Fruit fly (Drosophila melanogaster) whole organism, embryonic: Measurements from ENCODE around the gene Atg14.

ENCODE experiments used
- BEAF-32 ChIP-seq: fragments of 200-800 bp; sonication (Bioruptor generic); optimal IDR thresholded peaks from 3 replicates; lab custom pipeline; 2017; ENCODE audit warnings: missing biosample characterization, missing genetic modification characterization, mild to moderate bottlenecking, moderate library complexity, missing genetic modification reagents
- CG10209 ChIP-seq: fragments of 200-800 bp; sonication (Bioruptor generic); optimal IDR thresholded peaks from 3 replicates; lab custom pipeline; 2017; ENCODE audit warnings: missing biosample characterization, mild to moderate bottlenecking, missing genetic modification characterization, missing genetic modification reagents
- CG10267 ChIP-seq: fragments of 200-800 bp; sonication (Bioruptor generic); optimal IDR thresholded peaks from 2 replicates; lab custom pipeline; 2018; ENCODE audit warnings: missing biosample characterization, mild to moderate bottlenecking, missing genetic modification characterization, moderate library complexity
- CG12104 ChIP-seq: fragments of 200-800 bp; sonication (Bioruptor generic); optimal IDR thresholded peaks from 3 replicates; lab custom pipeline; 2016; ENCODE audit warnings: missing biosample characterization, missing genetic modification characterization
- CG13894 ChIP-seq: fragments of 200-800 bp; sonication (Bioruptor generic); optimal IDR thresholded peaks from 3 replicates; lab custom pipeline; 2018; ENCODE audit warnings: missing biosample characterization, mild to moderate bottlenecking, missing genetic modification characterization, moderate library complexity
- CG14860 ChIP-seq: fragments of 200-800 bp; sonication (Bioruptor generic); IDR thresholded peaks from 3 replicates; pipeline ENCODE4 v1.3.6; 2022; ENCODE audit warnings: missing biosample characterization, missing genetic modification characterization; ENCODE audit not compliant: partially characterized antibody
- CG16813 ChIP-seq: fragments of 200-800 bp; sonication (Bioruptor generic); IDR thresholded peaks from 3 replicates; pipeline ENCODE4 v1.3.6; 2022; ENCODE audit warnings: missing biosample characterization, missing genetic modification characterization; ENCODE audit not compliant: partially characterized antibody
- CG16815 ChIP-seq: fragments of 200-800 bp; sonication (Bioruptor generic); optimal IDR thresholded peaks from 3 replicates; lab custom pipeline; 2017; ENCODE audit warnings: missing biosample characterization, mild to moderate bottlenecking, missing genetic modification characterization
- CG17829 ChIP-seq: fragments of 200-800 bp; optimal IDR thresholded peaks from 2 replicates; lab custom pipeline; 2019; ENCODE audit warnings: missing biosample characterization, mild to moderate bottlenecking, missing genetic modification characterization, moderate library complexity
- CG18262 ChIP-seq: fragments of 200-800 bp; optimal IDR thresholded peaks from 3 replicates; lab custom pipeline; 2019; ENCODE audit warnings: missing biosample characterization, mild to moderate bottlenecking, missing genetic modification characterization, moderate library complexity
- CG1832 ChIP-seq: fragments of 200-800 bp; sonication (Bioruptor generic); optimal IDR thresholded peaks from 2 replicates; lab custom pipeline; 2017; ENCODE audit warnings: missing biosample characterization, mild to moderate bottlenecking, missing genetic modification characterization, inconsistent platforms
- CG33213 ChIP-seq: fragments of 200-800 bp; sonication (Bioruptor generic); optimal IDR thresholded peaks from 3 replicates; lab custom pipeline; 2016; ENCODE audit warnings: missing biosample characterization, missing genetic modification characterization
- CG34224 ChIP-seq: fragments of 200-800 bp; sonication (Bioruptor generic); IDR thresholded peaks from 3 replicates; pipeline ENCODE4 v1.3.6; 2022; ENCODE audit warnings: missing biosample characterization, missing genetic modification characterization; ENCODE audit not compliant: partially characterized antibody
- CG34376 ChIP-seq: fragments of 200-800 bp; sonication (Bioruptor generic); optimal IDR thresholded peaks from 2 replicates; lab custom pipeline; 2018; ENCODE audit warnings: missing biosample characterization, mild to moderate bottlenecking, missing genetic modification characterization
- CG4328 ChIP-seq: fragments of 200-800 bp; sonication (Bioruptor generic); optimal IDR thresholded peaks from 3 replicates; lab custom pipeline; 2017; ENCODE audit warnings: missing biosample characterization, missing genetic modification reagents, missing genetic modification characterization
- CG43689 ChIP-seq: fragments of 200-800 bp; sonication (Bioruptor generic); IDR thresholded peaks from 2 replicates; pipeline ENCODE4 v1.3.6; 2022; ENCODE audit warnings: missing biosample characterization, missing genetic modification characterization
- CG7556 ChIP-seq: fragments of 200-800 bp; sonication (Bioruptor generic); optimal IDR thresholded peaks from 2 replicates; lab custom pipeline; 2017; ENCODE audit warnings: missing biosample characterization, mild to moderate bottlenecking, missing genetic modification characterization
- CG7963 ChIP-seq: fragments of 200-800 bp; sonication (Bioruptor generic); IDR thresholded peaks from 3 replicates; pipeline ENCODE4 v1.3.6; 2022; ENCODE audit warnings: missing biosample characterization, missing genetic modification characterization; ENCODE audit not compliant: partially characterized antibody
- CG7987 ChIP-seq: fragments of 200-800 bp; sonication (Bioruptor generic); optimal IDR thresholded peaks from 2 replicates; lab custom pipeline; 2018; ENCODE audit warnings: missing biosample characterization, mild to moderate bottlenecking, missing genetic modification characterization, moderate library complexity
- CG9797 ChIP-seq: fragments of 200-800 bp; sonication (Bioruptor generic); optimal IDR thresholded peaks from 3 replicates; lab custom pipeline; 2018; ENCODE audit warnings: missing biosample characterization, mild to moderate bottlenecking, missing genetic modification characterization
- Dek ChIP-seq: fragments of 200-800 bp; sonication (Bioruptor generic); optimal IDR thresholded peaks from 3 replicates; lab custom pipeline; 2019; ENCODE audit warnings: missing biosample characterization, mild to moderate bottlenecking, missing genetic modification characterization, moderate library complexity
- Dll ChIP-seq: fragments of 200-800 bp; sonication (Bioruptor generic); IDR thresholded peaks from 4 replicates; pipeline ENCODE4 v1.3.6; 2022; ENCODE audit warnings: missing biosample characterization, missing genetic modification characterization; ENCODE audit not compliant: partially characterized antibody
- Eip74EF ChIP-seq, 2 experiments: fragments of 200-800 bp in 1 of 2; fragments of >200 bp in 1 of 2; sonication (Bioruptor generic) in 1 of 2; optimal IDR thresholded peaks; 2 replicates each; lab custom pipeline; 2017 to 2019; ENCODE audit warnings: missing biosample characterization in 2 of 2, missing genetic modification characterization in 2 of 2, mild to moderate bottlenecking in 1 of 2, moderate library complexity in 1 of 2
- Lim3 ChIP-seq: fragments of 200-800 bp; sonication (Bioruptor generic); IDR thresholded peaks from 2 replicates; pipeline ENCODE4 v1.3.6; 2022; ENCODE audit warnings: missing biosample characterization, missing genetic modification characterization
- Lpt ChIP-seq: fragments of >200 bp; optimal IDR thresholded peaks from 2 replicates; lab custom pipeline; 2018; ENCODE audit warnings: missing biosample characterization, missing genetic modification characterization
- Max ChIP-seq: fragments of 200-800 bp; sonication (Bioruptor generic); optimal IDR thresholded peaks from 2 replicates; lab custom pipeline; 2016; ENCODE audit warnings: missing biosample characterization, mild to moderate bottlenecking, missing genetic modification characterization
- Meics ChIP-seq: fragments of 200-800 bp; sonication (Bioruptor generic); optimal IDR thresholded peaks from 2 replicates; lab custom pipeline; 2017; ENCODE audit warnings: missing biosample characterization, mild to moderate bottlenecking, missing genetic modification characterization
- Neu2 ChIP-seq: fragments of 200-800 bp; sonication (Bioruptor generic); optimal IDR thresholded peaks from 3 replicates; lab custom pipeline; 2016; ENCODE audit warnings: missing biosample characterization, missing genetic modification characterization, borderline replicate concordance
- Nf-YB ChIP-seq: fragments of 200-800 bp; sonication (Bioruptor generic); optimal IDR thresholded peaks from 3 replicates; lab custom pipeline; 2019; ENCODE audit warnings: missing biosample characterization, mild to moderate bottlenecking, missing genetic modification characterization, moderate library complexity
- Sox100B ChIP-seq: fragments of 200-800 bp; sonication (Bioruptor generic); optimal IDR thresholded peaks from 3 replicates; lab custom pipeline; 2018; ENCODE audit warnings: missing biosample characterization, mild to moderate bottlenecking, missing genetic modification characterization
- amos ChIP-seq: fragments of 200-800 bp; sonication (Bioruptor generic); IDR thresholded peaks from 2 replicates; pipeline ENCODE4 v1.3.6; 2022; ENCODE audit warnings: missing biosample characterization, missing genetic modification characterization; ENCODE audit not compliant: partially characterized antibody
- ara ChIP-seq: fragments of 200-800 bp; sonication (Bioruptor generic); IDR thresholded peaks from 2 replicates; pipeline ENCODE4 v1.3.6; 2022; ENCODE audit warnings: missing biosample characterization, missing genetic modification characterization
- crol ChIP-seq: fragments of 200-800 bp; sonication (Bioruptor generic); IDR thresholded peaks from 2 replicates; pipeline ENCODE4 v1.3.6; 2022; ENCODE audit warnings: missing biosample characterization, missing genetic modification characterization
- en ChIP-seq: fragments of 200-800 bp; sonication (Bioruptor generic); optimal IDR thresholded peaks from 2 replicates; lab custom pipeline; 2016; ENCODE audit warnings: missing biosample characterization, missing genetic modification characterization
- grau ChIP-seq: fragments of 200-800 bp; optimal IDR thresholded peaks from 3 replicates; lab custom pipeline; 2019; ENCODE audit warnings: missing biosample characterization, mild to moderate bottlenecking, missing genetic modification characterization, moderate library complexity
- ham ChIP-seq: fragments of 200-800 bp; sonication (Bioruptor generic); IDR thresholded peaks from 2 replicates; pipeline ENCODE4 v1.3.6; 2022; ENCODE audit warnings: missing biosample characterization, missing genetic modification characterization
- lbe ChIP-seq: fragments of 200-800 bp; sonication (Bioruptor generic); optimal IDR thresholded peaks from 2 replicates; lab custom pipeline; 2016; ENCODE audit warnings: missing biosample characterization, mild to moderate bottlenecking, missing genetic modification characterization
- nerfin-1 ChIP-seq: fragments of 200-800 bp; sonication (Bioruptor generic); optimal IDR thresholded peaks from 3 replicates; lab custom pipeline; 2019; ENCODE audit warnings: missing biosample characterization, mild to moderate bottlenecking, missing genetic modification characterization, moderate library complexity
- onecut ChIP-seq: fragments of 200-800 bp; sonication (Bioruptor generic); IDR thresholded peaks from 2 replicates; pipeline ENCODE4 v1.3.6; 2022; ENCODE audit warnings: missing biosample characterization, missing genetic modification characterization
- pan ChIP-seq, 4 experiments: fragments of >200 bp in 3 of 4; fragments of 200-800 bp in 1 of 4; sonication (Bioruptor generic) in 1 of 4; optimal IDR thresholded peaks in 3 of 4; IDR thresholded peaks in 1 of 4; 2 replicates each; pipeline versions ENCODE4 v1.3.6 to Lab custom; 2017 to 2022; ENCODE audit warnings: missing biosample characterization in 2 of 4, missing genetic modification characterization in 2 of 4, mixed read lengths in 1 of 4
- pho ChIP-seq: fragments of 200-800 bp; sonication (Bioruptor generic); optimal IDR thresholded peaks from 2 replicates; lab custom pipeline; 2016; ENCODE audit warnings: missing biosample characterization, missing genetic modification characterization
- psq ChIP-seq: fragments of 200-800 bp; sonication (Bioruptor generic); optimal IDR thresholded peaks from 2 replicates; lab custom pipeline; 2017; ENCODE audit warnings: missing biosample characterization, missing genetic modification characterization
- repo ChIP-seq: fragments of 200-800 bp; sonication (Bioruptor generic); optimal IDR thresholded peaks from 2 replicates; lab custom pipeline; 2016; ENCODE audit warnings: missing biosample characterization, missing genetic modification characterization
- slou ChIP-seq: fragments of 200-800 bp; sonication (Bioruptor generic); optimal IDR thresholded peaks from 3 replicates; lab custom pipeline; 2016; ENCODE audit warnings: missing biosample characterization, missing genetic modification characterization
- sqz ChIP-seq: fragments of 200-800 bp; sonication (Bioruptor generic); optimal IDR thresholded peaks from 3 replicates; lab custom pipeline; 2018; ENCODE audit warnings: missing biosample characterization, mild to moderate bottlenecking, missing genetic modification characterization
- ttk ChIP-seq: fragments of 200-800 bp; sonication (Bioruptor generic); IDR thresholded peaks from 2 replicates; pipeline ENCODE4 v2.1.2; 2022; ENCODE audit warnings: missing biosample characterization, missing genetic modification characterization
- wdn ChIP-seq: fragments of 200-800 bp; sonication (Bioruptor generic); IDR thresholded peaks from 2 replicates; pipeline ENCODE4 v1.3.6; 2022; ENCODE audit warnings: missing biosample characterization, missing genetic modification characterization

The Atg14 gene

dm6 chr3R:29112398-29113150, 3.6 kb upstream of the Atg14 start, which contains the start of the genes alpha-Man-Ib and Pdhb (continued):
- TF ChIP-seq psq (GFP tag; lab: Kevin White, UChicago) (peak; percentile 42), ttk (peak; percentile 56; the same call in 1 of the 2 replicates), Sox100B (GFP tag; lab: Kevin White, UChicago) (no peak), en (GFP tag; lab: Kevin White, UChicago) (no peak), pho (GFP tag; lab: Kevin White, UChicago) (peak; percentile 58), CG12104 (peak; percentile 72), CG7963 (GFP tag; lab: Robert Waterston, UW) (no peak), CG34376 (GFP tag; lab: Kevin White, UChicago) (no peak), crol (GFP tag; lab: Robert Waterston, UW) (no peak), CG16815 (GFP tag; lab: Kevin White, UChicago) (peak; percentile 80), Neu2 (GFP tag; lab: Kevin White, UChicago) (no peak), onecut (GFP tag; lab: Robert Waterston, UW) (peak; percentile 97), CG9797 (GFP tag; lab: Kevin White, UChicago) (peak; percentile 88), Eip74EF (GFP tag; optimal IDR thresholded peaks at IDR 0.05; lab: Kevin White, UChicago) (no peak), Meics (GFP tag; lab: Kevin White, UChicago) (peak; percentile 74), Lpt (GFP tag; lab: Kevin White, UChicago) (no peak), BEAF-32 (GFP tag; lab: Kevin White, UChicago) (peak; percentile 67), sqz (GFP tag; lab: Kevin White, UChicago) (no peak), Dll (peak; percentile 57; the same call in 2 of the 4 replicates), slou (GFP tag; lab: Kevin White, UChicago) (peak; percentile 65), repo (no peak), ham (0 out of 2 replicates have a peak, but pooled peaks have one; percentile 34), amos (GFP tag; lab: Robert Waterston, UW) (peak; percentile 29; the same call in 1 of the 2 replicates), CG33213 (GFP tag; lab: Kevin White, UChicago) (peak; percentile 2), nerfin-1 (tag; lab: Kevin White, UChicago) (peak; percentile 84), CG16813 (GFP tag; lab: Robert Waterston, UW) (0 out of 3 replicates have a peak, but pooled peaks have one; percentile 18), CG10209 (GFP tag; lab: Kevin White, UChicago) (peak; percentile 80), grau (peak; percentile 82), Lim3 (GFP tag; lab: Robert Waterston, UW) (0 out of 2 replicates have a peak, but pooled peaks have one; percentile 16), pan (optimal IDR thresholded peaks at IDR 0.05; lab: Kevin White, UChicago) (no peak), pan (GFP tag; optimal IDR thresholded peaks at IDR 0.05 in 1 of 2, IDR thresholded peaks at IDR 0.05 in 1 of 2) (peak in 1 of 2 experiments; percentile 77), CG43689 (GFP tag; lab: Robert Waterston, UW) (no peak), CG7987 (peak; percentile 17), CG14860 (GFP tag; lab: Robert Waterston, UW) (no peak), CG18262 (peak; percentile 76), CG10267 (tag; lab: Kevin White, UChicago) (peak; percentile 82), wdn (GFP tag; lab: Robert Waterston, UW) (0 out of 2 replicates have a peak, but pooled peaks have one; percentile 38), CG4328 (GFP tag; lab: Kevin White, UChicago) (peak; percentile 71), Nf-YB (GFP tag; lab: Kevin White, UChicago) (peak; percentile 52), lbe (peak; percentile 72), CG13894 (no peak), CG17829 (peak; percentile 80), Dek (tag; lab: Kevin White, UChicago) (peak; percentile 88), CG34224 (GFP tag; lab: Robert Waterston, UW) (no peak), Max (GFP tag; lab: Kevin White, UChicago) (peak; percentile 57), CG1832 (GFP tag; lab: Kevin White, UChicago) (no peak), ara (GFP tag; lab: Robert Waterston, UW) (no peak), CG7556 (GFP tag; lab: Kevin White, UChicago) (peak; percentile 73)
